Worm (Caenorhabditis elegans) whole organism, young adult: ENCODE results near the gene rrp-8.

Experiments
- F10E7.11 ChIP-seq: sonication (generic microtip); optimal IDR thresholded peaks from 2 replicates; lab custom pipeline; 2017; ENCODE audit warnings: mild to moderate bottlenecking, missing genetic modification characterization, moderate library complexity, missing compliant biosample characterization
- F22D6.2 ChIP-seq: sonication (generic microtip); optimal IDR thresholded peaks from 2 replicates; lab custom pipeline; 2016; ENCODE audit warnings: mild to moderate bottlenecking, missing genetic modification characterization, missing compliant biosample characterization
- Y53F4B.3 ChIP-seq: fragments of 200-800 bp; sonication (Bioruptor generic); IDR thresholded peaks from 2 replicates; pipeline ENCODE4 v1.3.6; 2022; ENCODE audit warnings: missing genetic modification reagents, missing genetic modification characterization, missing compliant biosample characterization
- bed-2 ChIP-seq: fragments of 200-800 bp; sonication (Bioruptor generic); IDR thresholded peaks from 2 replicates; pipeline ENCODE4 v1.3.6; 2022; ENCODE audit warnings: missing genetic modification reagents, missing genetic modification characterization, missing compliant biosample characterization
- cebp-1 ChIP-seq, 2 experiments: fragments of 200-800 bp in 1 of 2; sonication (Bioruptor generic) in 1 of 2; sonication (generic microtip) in 1 of 2; IDR thresholded peaks in 1 of 2; optimal IDR thresholded peaks in 1 of 2; 2 replicates each; pipeline versions ENCODE4 v1.3.6 to Lab custom; 2017 to 2022; ENCODE audit warnings: missing compliant biosample characterization in 2 of 2, missing genetic modification characterization in 2 of 2, mild to moderate bottlenecking in 1 of 2, missing genetic modification reagents in 1 of 2, moderate library complexity in 1 of 2
- dpl-1 ChIP-seq: fragments of 150-350 bp; optimal IDR thresholded peaks from 2 replicates; lab custom pipeline; 2014; ENCODE audit warnings: missing biosample characterization, missing genetic modification reagents, missing genetic modification characterization
- egrh-3 ChIP-seq: fragments of 200-800 bp; sonication (Bioruptor generic); IDR thresholded peaks from 2 replicates; pipeline ENCODE4 v1.3.6; 2022; ENCODE audit warnings: missing genetic modification reagents, missing genetic modification characterization, missing compliant biosample characterization
- let-526 ChIP-seq: fragments of 200-800 bp; sonication (Bioruptor generic); IDR thresholded peaks from 2 replicates; pipeline ENCODE4 v1.3.6; 2022; ENCODE audit warnings: missing genetic modification reagents, missing genetic modification characterization, missing compliant biosample characterization
- lsl-1 ChIP-seq: fragments of 200-800 bp; sonication (Bioruptor generic); optimal IDR thresholded peaks from 2 replicates; lab custom pipeline; 2018; ENCODE audit warnings: mild to moderate bottlenecking, missing genetic modification characterization, moderate library complexity, missing compliant biosample characterization
- pha-4 ChIP-seq: fragments of 150-350 bp; sonication (generic microtip); optimal IDR thresholded peaks from 2 replicates; lab custom pipeline; 2014; ENCODE audit warnings: missing biosample characterization, missing genetic modification reagents, missing genetic modification characterization
- snpc-4 ChIP-seq, 5 experiments: fragments of 150-350 bp in 1 of 5; sonication (generic microtip) in 4 of 5; optimal IDR thresholded peaks; 2 replicates each; lab custom pipeline; 2014 to 2018; ENCODE audit warnings: missing genetic modification characterization in 5 of 5, missing biosample characterization in 3 of 5, antibody characterized with exemption in 2 of 5, mild to moderate bottlenecking in 2 of 5, missing compliant biosample characterization in 2 of 5, missing genotype in 2 of 5, moderate library complexity in 2 of 5, missing genetic modification reagents in 1 of 5
- xnd-1 ChIP-seq: sonication (generic microtip); optimal IDR thresholded peaks from 2 replicates; lab custom pipeline; 2016; ENCODE audit warnings: missing genotype, missing genetic modification reagents, missing genetic modification characterization, missing compliant biosample characterization

DNA sequence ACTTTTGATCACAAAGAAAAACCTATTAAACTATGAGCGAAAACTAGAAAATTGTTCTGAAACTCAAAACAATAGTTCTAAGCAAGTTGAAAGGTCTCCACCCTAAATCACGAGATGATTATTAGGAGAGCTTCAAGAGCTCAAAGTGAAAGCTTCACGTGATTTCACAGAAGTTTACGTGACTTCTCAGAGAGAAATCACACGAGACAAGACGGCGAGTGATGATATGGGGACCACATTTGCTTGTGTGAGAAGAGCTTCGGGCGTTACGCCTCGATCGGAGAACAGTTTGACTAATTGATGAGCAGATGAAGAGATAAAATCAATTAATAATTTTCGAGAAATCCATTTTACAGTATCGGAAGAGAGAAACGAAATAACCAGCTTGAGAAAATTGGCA, 31.4 kb upstream of the rrp-8 start:
- TF ChIP-seq pha-4 (tag; lab: Kevin White, UChicago) (no peak), snpc-4 (GFP tag; optimal IDR thresholded peaks at IDR 0.05; lab: Kevin White, UChicago) (no peak), snpc-4 (tag; optimal IDR thresholded peaks at IDR 0.05; lab: Kevin White, UChicago) (no peak), Y53F4B.3 (no peak), lsl-1 (GFP tag; lab: Kevin White, UChicago) (no peak), F22D6.2 (no peak), xnd-1 (tag; lab: Kevin White, UChicago) (no peak), dpl-1 (GFP tag; lab: Kevin White, UChicago) (no peak), bed-2 (no peak), F10E7.11 (tag; lab: Kevin White, UChicago) (no peak), let-526 (no peak), cebp-1 (GFP tag; IDR thresholded peaks at IDR 0.05; lab: Robert Waterston, UW) (no peak), cebp-1 (tag; optimal IDR thresholded peaks at IDR 0.05; lab: Kevin White, UChicago) (no peak), egrh-3 (GFP tag; lab: Robert Waterston, UW) (no peak)
